Worm (Caenorhabditis elegans): ENCODE measurements around the gene ZK813.3.

ZK813.3 gene

DNA sequence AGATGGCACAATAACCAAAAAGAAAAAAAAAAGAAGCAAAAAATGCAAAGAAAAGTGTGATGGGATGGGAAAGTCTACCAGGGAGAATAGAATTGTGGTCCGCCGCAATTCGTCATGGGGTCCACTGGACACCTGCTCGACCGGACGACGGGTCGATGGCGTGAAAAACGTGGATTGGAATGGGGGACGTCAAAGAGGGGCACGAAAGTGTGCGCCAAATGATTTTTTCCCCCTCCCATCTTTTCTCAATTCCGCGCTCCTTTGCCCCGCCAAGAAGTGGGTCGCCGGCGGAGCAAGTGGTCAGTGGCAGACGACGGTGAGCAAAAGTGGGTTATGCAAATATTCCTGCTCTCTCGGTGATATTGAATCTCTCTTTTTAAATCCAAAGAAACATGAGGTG, 26.3 kb downstream of the ZK813.3 start:
- no peak for TF ChIP-seq fos-1 (tag; optimal IDR thresholded peaks at IDR 0.05)
- no peak for TF ChIP-seq ceh-16 (tag; optimal IDR thresholded peaks at IDR 0.05)
- TF ChIP-seq nhr-23 (tag; optimal IDR thresholded peaks at IDR 0.05) = no peak
- TF ChIP-seq sma-9 (GFP tag; optimal IDR thresholded peaks at IDR 0.05) = no peak
- TF ChIP-seq sma-9 (tag; optimal IDR thresholded peaks at IDR 0.05) = no peak

DNA sequence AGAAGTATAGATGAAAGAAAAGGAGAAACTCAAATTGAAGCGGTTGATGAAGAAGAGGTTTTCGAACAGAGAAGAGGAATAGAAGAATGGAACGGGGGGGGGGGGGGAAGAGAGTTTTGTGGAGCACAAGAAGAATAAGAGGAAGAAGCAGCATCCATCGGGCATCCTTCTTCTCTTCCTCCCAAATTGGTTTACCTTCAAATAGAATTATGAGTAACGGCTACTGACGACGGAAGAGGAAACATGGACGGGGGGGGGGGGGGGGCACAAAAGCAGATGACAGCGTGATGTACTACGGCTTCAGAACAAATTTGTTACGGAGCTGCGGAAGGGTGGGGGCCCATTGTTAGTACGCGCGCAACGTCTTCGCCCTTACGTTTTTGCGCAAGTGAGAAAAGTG, 27.7 kb downstream of the ZK813.3 start:
- TF ChIP-seq nhr-237 (tag; optimal IDR thresholded peaks at IDR 0.05) = no peak
- no peak for TF ChIP-seq nhr-6 (tag; optimal IDR thresholded peaks at IDR 0.05)
- no peak for TF ChIP-seq zag-1 (tag; optimal IDR thresholded peaks at IDR 0.05)
- no peak for TF ChIP-seq sem-4 (tag; optimal IDR thresholded peaks at IDR 0.05)
- no peak for TF ChIP-seq unc-62 (GFP tag; optimal IDR thresholded peaks at IDR 0.05)
- no peak for TF ChIP-seq nhr-77 (tag; optimal IDR thresholded peaks at IDR 0.05)
- no peak for TF ChIP-seq nhr-23 (tag; optimal IDR thresholded peaks at IDR 0.05)
- no peak for TF ChIP-seq unc-39 (tag; optimal IDR thresholded peaks at IDR 0.05)
- no peak for TF ChIP-seq nhr-129 (tag; optimal IDR thresholded peaks at IDR 0.05)

DNA sequence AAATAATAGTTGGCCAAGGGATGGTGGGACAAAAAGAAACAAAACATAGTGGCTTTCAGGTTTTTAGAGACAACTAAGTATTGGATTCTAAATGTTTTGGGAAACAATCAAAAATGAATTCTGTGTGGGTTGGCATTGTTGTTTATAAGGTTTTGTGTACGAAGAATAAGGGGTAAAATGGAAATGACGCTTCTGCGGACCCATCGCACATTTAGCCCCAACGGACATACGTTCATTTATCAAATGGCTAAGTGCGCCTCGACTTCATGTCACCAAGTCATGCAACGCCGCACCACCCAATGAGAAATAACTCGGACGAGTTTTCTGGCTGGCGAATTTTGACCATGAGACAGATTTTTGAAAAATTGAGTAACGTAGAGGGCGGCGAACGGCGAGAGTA, 28.7 kb downstream of the ZK813.3 start:
- no peak for TF ChIP-seq unc-39 (tag; optimal IDR thresholded peaks at IDR 0.05)
- TF ChIP-seq F13H6.1 (tag; optimal IDR thresholded peaks at IDR 0.05) = no peak
- TF ChIP-seq skn-1 (tag; optimal IDR thresholded peaks at IDR 0.05) = no peak
- TF ChIP-seq zag-1 (tag; optimal IDR thresholded peaks at IDR 0.05) = no peak
- no peak for TF ChIP-seq ztf-4 (tag; optimal IDR thresholded peaks at IDR 0.05)
- no peak for TF ChIP-seq ceh-16 (tag; optimal IDR thresholded peaks at IDR 0.05)
- TF ChIP-seq sma-3 (GFP tag; optimal IDR thresholded peaks at IDR 0.05) = no peak
- TF ChIP-seq fos-1 (tag; optimal IDR thresholded peaks at IDR 0.05) = no peak
- TF ChIP-seq aly-2 (tag; optimal IDR thresholded peaks at IDR 0.05) = no peak
- TF ChIP-seq elt-1 (tag; optimal IDR thresholded peaks at IDR 0.05) = no peak

DNA sequence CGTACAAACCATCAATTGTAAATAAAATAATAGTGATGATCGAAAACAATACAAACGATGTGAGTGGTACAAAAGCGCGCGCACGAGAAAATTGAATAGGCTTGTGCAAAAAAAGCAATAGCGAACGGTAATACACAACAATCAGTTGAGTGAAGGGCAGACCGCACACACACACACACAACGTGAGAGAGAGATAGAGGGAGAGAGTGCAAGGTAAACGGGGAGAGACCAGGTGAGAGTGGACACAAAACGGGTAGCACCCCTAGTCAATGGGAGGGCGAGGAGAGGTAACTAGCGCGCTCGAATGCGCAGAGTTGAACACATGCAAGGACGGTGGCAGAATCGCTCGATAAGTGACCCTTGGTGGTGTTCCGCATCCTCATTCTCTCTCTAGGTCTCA, 30.6 kb downstream of the ZK813.3 start:
- peak; percentile 14 for TF ChIP-seq sma-9 (GFP tag; optimal IDR thresholded peaks at IDR 0.05)
- TF ChIP-seq sma-9 (tag; optimal IDR thresholded peaks at IDR 0.05) = no peak
- no peak for TF ChIP-seq nhr-12 (tag; optimal IDR thresholded peaks at IDR 0.05)
- TF ChIP-seq R02D3.7 (tag; optimal IDR thresholded peaks at IDR 0.05) = no peak
- TF ChIP-seq F13H6.1 (tag; optimal IDR thresholded peaks at IDR 0.05) = peak; percentile 39
- TF ChIP-seq nhr-25 (tag; optimal IDR thresholded peaks at IDR 0.05) = peak; percentile 3
- peak; percentile 70 for TF ChIP-seq fos-1 (tag; optimal IDR thresholded peaks at IDR 0.05)
- no peak for TF ChIP-seq skn-1 (tag; optimal IDR thresholded peaks at IDR 0.05)
- no peak for TF ChIP-seq nhr-23 (tag; optimal IDR thresholded peaks at IDR 0.05)
- TF ChIP-seq sem-4 (tag; optimal IDR thresholded peaks at IDR 0.05) = no peak
- TF ChIP-seq ceh-16 (tag; optimal IDR thresholded peaks at IDR 0.05) = peak; percentile 52
- TF ChIP-seq unc-39 (tag; optimal IDR thresholded peaks at IDR 0.05) = no peak
- TF ChIP-seq sma-3 (GFP tag; optimal IDR thresholded peaks at IDR 0.05) = peak; percentile 6
- peak; percentile 7 for TF ChIP-seq crh-2 (tag; optimal IDR thresholded peaks at IDR 0.05)
- TF ChIP-seq lsy-2 (tag; optimal IDR thresholded peaks at IDR 0.05) = no peak
- TF ChIP-seq nhr-77 (tag; optimal IDR thresholded peaks at IDR 0.05) = no peak
- peak; percentile 39 for TF ChIP-seq nhr-129 (tag; optimal IDR thresholded peaks at IDR 0.05)
- TF ChIP-seq nhr-11 (tag; optimal IDR thresholded peaks at IDR 0.05) = no peak

DNA sequence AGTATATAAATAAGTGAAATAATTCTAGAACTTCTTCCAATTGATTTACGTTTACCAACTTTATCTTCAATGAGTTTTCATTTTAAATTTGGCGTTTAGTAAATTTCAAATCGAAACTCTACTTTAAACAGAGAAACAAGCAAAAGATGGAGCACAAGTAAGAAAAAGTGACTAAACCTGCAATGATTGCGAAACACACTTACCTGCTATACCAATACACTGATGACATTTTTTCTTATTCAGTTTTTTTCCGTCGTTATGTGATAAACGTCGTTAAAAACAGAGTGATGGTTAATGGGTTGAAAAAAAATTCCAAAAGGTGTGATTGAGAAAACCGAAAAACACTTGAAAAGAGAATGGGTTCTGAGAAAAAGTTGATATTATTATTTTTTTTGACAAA, 32.2 kb downstream of the ZK813.3 start:
- peak; percentile 60 for TF ChIP-seq fos-1 (tag; optimal IDR thresholded peaks at IDR 0.05)
- no peak for TF ChIP-seq nhr-21 (tag; optimal IDR thresholded peaks at IDR 0.05)
- TF ChIP-seq C34F6.9 (tag; optimal IDR thresholded peaks at IDR 0.05) = no peak

DNA sequence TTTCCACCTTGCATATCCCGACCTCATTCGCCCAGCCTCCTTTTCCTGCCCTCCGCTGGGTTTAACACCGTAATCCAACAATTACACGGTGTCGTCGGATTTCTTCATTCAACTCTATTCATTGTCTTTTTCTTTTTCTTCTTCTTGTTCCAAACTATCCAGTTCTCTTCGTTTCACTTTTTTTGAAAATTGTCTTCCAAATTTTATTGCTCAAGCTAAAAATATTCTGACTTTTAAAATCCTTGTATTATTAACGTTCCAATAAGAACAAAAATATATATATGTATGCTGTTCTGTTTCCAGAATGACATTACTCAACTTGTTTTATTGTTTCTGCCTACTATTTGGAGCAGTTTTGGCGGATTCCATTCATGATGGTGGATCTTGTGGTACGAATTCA, 38.3 kb downstream of the ZK813.3 start, which contains the start of gene wrt-6:
Gene wrt-6 (plus strand): TSS at position 301 of the 400 bp plus-strand sequence.
- TF ChIP-seq ztf-11 (tag; optimal IDR thresholded peaks at IDR 0.05) = no peak
- TF ChIP-seq F13H6.1 (tag; optimal IDR thresholded peaks at IDR 0.05) = no peak
- TF ChIP-seq ZK546.5 (tag; optimal IDR thresholded peaks at IDR 0.05) = no peak
- TF ChIP-seq mab-5 (tag; optimal IDR thresholded peaks at IDR 0.05) = no peak
- TF ChIP-seq peb-1 (tag; optimal IDR thresholded peaks at IDR 0.05) = no peak
- TF ChIP-seq sem-4 (tag; optimal IDR thresholded peaks at IDR 0.05) = no peak
- TF ChIP-seq unc-55 (GFP tag; optimal IDR thresholded peaks at IDR 0.05) = no peak
- TF ChIP-seq ztf-1 (GFP tag; conservative IDR thresholded peaks at IDR 0.05) = no peak
- no peak for TF ChIP-seq blmp-1 (tag; optimal IDR thresholded peaks at IDR 0.05; ENCODE audit: insufficient read depth)
- no peak for TF ChIP-seq sma-9 (GFP tag; optimal IDR thresholded peaks at IDR 0.05)
- no peak for TF ChIP-seq sma-9 (tag; optimal IDR thresholded peaks at IDR 0.05)
- no peak for TF ChIP-seq lin-13 (GFP tag; optimal IDR thresholded peaks at IDR 0.05)
- no peak for TF ChIP-seq sma-3 (GFP tag; optimal IDR thresholded peaks at IDR 0.05)
- no peak for TF ChIP-seq elt-1 (tag; optimal IDR thresholded peaks at IDR 0.05)
- TF ChIP-seq fos-1 (tag; optimal IDR thresholded peaks at IDR 0.05) = no peak
- no peak for TF ChIP-seq nhr-21 (tag; optimal IDR thresholded peaks at IDR 0.05)
